Worm (Caenorhabditis elegans) whole organism, young adult: ENCODE data around the gene Y22D7AL.15.

ENCODE experiments used
- F10E7.11 ChIP-seq: sonication (generic microtip); optimal IDR thresholded peaks from 2 replicates; lab custom pipeline; 2017; ENCODE audit warnings: mild to moderate bottlenecking, missing genetic modification characterization, moderate library complexity, missing compliant biosample characterization
- F22D6.2 ChIP-seq: sonication (generic microtip); optimal IDR thresholded peaks from 2 replicates; lab custom pipeline; 2016; ENCODE audit warnings: mild to moderate bottlenecking, missing genetic modification characterization, missing compliant biosample characterization
- F37B4.10 ChIP-seq: fragments of 200-800 bp; sonication (Bioruptor generic); IDR thresholded peaks from 2 replicates; pipeline ENCODE4 v1.3.6; 2022; ENCODE audit warnings: missing genetic modification characterization, missing compliant biosample characterization
- F49E8.2 ChIP-seq: sonication (generic microtip); optimal IDR thresholded peaks from 3 replicates; lab custom pipeline; 2017; ENCODE audit warnings: missing genetic modification characterization, mild to moderate bottlenecking, missing compliant biosample characterization, antibody characterized with exemption, moderate library complexity; ENCODE audit not compliant: insufficient read depth
- K12H6.12 ChIP-seq: fragments of 200-800 bp; sonication (Bioruptor generic); optimal IDR thresholded peaks from 2 replicates; lab custom pipeline; 2018; ENCODE audit warnings: mild to moderate bottlenecking, missing genetic modification characterization, missing compliant biosample characterization
- Y67H2A.10 ChIP-seq: fragments of 200-800 bp; sonication (Bioruptor generic); conservative IDR thresholded peaks from 2 replicates; pipeline ENCODE4 v1.3.6; 2022; ENCODE audit warnings: missing genetic modification reagents, missing genetic modification characterization, missing compliant biosample characterization
- ama-1 ChIP-seq, 3 experiments: fragments of 150-350 bp in 1 of 3; sonication (generic microtip) in 2 of 3; optimal IDR thresholded peaks; 2 replicates each; lab custom pipeline; 2014 to 2018; ENCODE audit warnings: missing biosample characterization in 2 of 3, missing genetic modification characterization in 2 of 3, missing genetic modification reagents in 2 of 3
- bed-2 ChIP-seq: fragments of 200-800 bp; sonication (Bioruptor generic); IDR thresholded peaks from 2 replicates; pipeline ENCODE4 v1.3.6; 2022; ENCODE audit warnings: missing genetic modification reagents, missing genetic modification characterization, missing compliant biosample characterization
- hlh-26 ChIP-seq: fragments of 200-800 bp; sonication (Bioruptor generic); conservative IDR thresholded peaks from 2 replicates; pipeline ENCODE4 v1.3.6; 2022; ENCODE audit warnings: missing genetic modification reagents, missing genetic modification characterization, missing compliant biosample characterization
- lin-26 ChIP-seq: fragments of 200-800 bp; sonication (Bioruptor generic); IDR thresholded peaks from 2 replicates; pipeline ENCODE4 v1.3.6; 2022; ENCODE audit warnings: missing genetic modification reagents, missing genetic modification characterization, missing compliant biosample characterization
- lsy-27 ChIP-seq: sonication (generic microtip); optimal IDR thresholded peaks from 2 replicates; lab custom pipeline; 2017; ENCODE audit warnings: missing genetic modification characterization, mild to moderate bottlenecking, missing compliant biosample characterization, antibody characterized with exemption, missing genotype, borderline replicate concordance; ENCODE audit not compliant: insufficient read depth
- madf-6 ChIP-seq: fragments of 200-800 bp; sonication (Bioruptor generic); IDR thresholded peaks from 2 replicates; pipeline ENCODE4 v1.3.6; 2022; ENCODE audit warnings: missing genetic modification reagents, missing genetic modification characterization, missing compliant biosample characterization
- ztf-6 ChIP-seq: fragments of 200-800 bp; sonication (Bioruptor generic); IDR thresholded peaks from 2 replicates; pipeline ENCODE4 v1.3.6; 2022; ENCODE audit warnings: missing genetic modification reagents, missing genetic modification characterization, missing compliant biosample characterization

ce11 chrIII:1665799-1666308, 6.2 kb upstream of the Y22D7AL.15 start, which contains the start of gene Y22D7AR.3:
- TF ChIP-seq Y67H2A.10 (GFP tag; lab: Robert Waterston, UW), result no peak
- TF ChIP-seq ama-1 (optimal IDR thresholded peaks at IDR 0.05; lab: Kevin White, UChicago), result no peak
- TF ChIP-seq ama-1 (GFP tag; optimal IDR thresholded peaks at IDR 0.05; lab: Kevin White, UChicago), result no peak
- no peak for TF ChIP-seq madf-6 (GFP tag; lab: Robert Waterston, UW)
- no peak for TF ChIP-seq K12H6.12 (tag; lab: Kevin White, UChicago)
- no peak for TF ChIP-seq ztf-6
- TF ChIP-seq hlh-26, result no peak
- no peak for TF ChIP-seq lsy-27
- no peak for TF ChIP-seq bed-2
- no peak for TF ChIP-seq F37B4.10 (GFP tag; lab: Robert Waterston, UW)
- TF ChIP-seq F10E7.11, result no peak
- no peak for TF ChIP-seq lin-26 (GFP tag; lab: Robert Waterston, UW)
- TF ChIP-seq F22D6.2 (tag; lab: Kevin White, UChicago), result no peak
- TF ChIP-seq F49E8.2 (tag; lab: Kevin White, UChicago), result no peak
